Fruit fly (Drosophila melanogaster) whole organism, embryonic: ENCODE data around the gene CG31735.

Experiments
- Adf1 ChIP-seq: fragments of 200-800 bp; sonication (Bioruptor generic); IDR thresholded peaks from 2 replicates; pipeline ENCODE4 v1.3.6; 2022; ENCODE audit warnings: missing biosample characterization, missing genetic modification characterization
- Aef1 ChIP-seq: fragments of 200-800 bp; sonication (Bioruptor generic); IDR thresholded peaks from 3 replicates; pipeline ENCODE4 v1.3.6; 2022; ENCODE audit warnings: missing biosample characterization, missing genetic modification characterization
- Asciz ChIP-seq: fragments of 200-800 bp; sonication (Bioruptor generic); optimal IDR thresholded peaks from 2 replicates; lab custom pipeline; 2017; ENCODE audit warnings: missing biosample characterization, mild to moderate bottlenecking, missing genetic modification characterization, missing genetic modification reagents
- CG10209 ChIP-seq: fragments of 200-800 bp; sonication (Bioruptor generic); optimal IDR thresholded peaks from 3 replicates; lab custom pipeline; 2017; ENCODE audit warnings: missing biosample characterization, mild to moderate bottlenecking, missing genetic modification characterization, missing genetic modification reagents
- CG12942 ChIP-seq: fragments of 200-800 bp; sonication (Bioruptor generic); optimal IDR thresholded peaks from 3 replicates; lab custom pipeline; 2016; ENCODE audit warnings: missing biosample characterization, missing genetic modification characterization
- CG13123 ChIP-seq: fragments of 200-800 bp; sonication (Bioruptor generic); optimal IDR thresholded peaks from 2 replicates; lab custom pipeline; 2016; ENCODE audit warnings: missing biosample characterization, missing genetic modification characterization
- CG14014 ChIP-seq: fragments of 200-800 bp; sonication (Bioruptor generic); IDR thresholded peaks from 2 replicates; pipeline ENCODE4 v1.3.6; 2022; ENCODE audit warnings: missing biosample characterization, missing genetic modification characterization
- CG15269 ChIP-seq: fragments of 200-800 bp; sonication (Bioruptor generic); optimal IDR thresholded peaks from 2 replicates; lab custom pipeline; 2018; ENCODE audit warnings: missing biosample characterization, mild to moderate bottlenecking, missing genetic modification characterization, moderate library complexity
- CG17385 ChIP-seq: fragments of 200-800 bp; sonication (Bioruptor generic); optimal IDR thresholded peaks from 3 replicates; lab custom pipeline; 2018; ENCODE audit warnings: missing biosample characterization, mild to moderate bottlenecking, missing genetic modification characterization
- CG17829 ChIP-seq: fragments of 200-800 bp; optimal IDR thresholded peaks from 2 replicates; lab custom pipeline; 2019; ENCODE audit warnings: missing biosample characterization, mild to moderate bottlenecking, missing genetic modification characterization, moderate library complexity
- CG18619 ChIP-seq: fragments of 200-800 bp; sonication (Bioruptor generic); optimal IDR thresholded peaks from 3 replicates; lab custom pipeline; 2017; ENCODE audit warnings: missing biosample characterization, mild to moderate bottlenecking, missing genetic modification characterization
- CG2199 ChIP-seq: fragments of 200-800 bp; sonication (Bioruptor generic); IDR thresholded peaks from 3 replicates; pipeline ENCODE4 v1.3.6; 2022; ENCODE audit warnings: missing biosample characterization, missing genetic modification characterization
- CG2712 ChIP-seq: fragments of 200-800 bp; optimal IDR thresholded peaks from 3 replicates; lab custom pipeline; 2019; ENCODE audit warnings: missing biosample characterization, mild to moderate bottlenecking, missing genetic modification characterization, moderate library complexity
- CG42726 ChIP-seq: fragments of 200-800 bp; sonication (Bioruptor generic); IDR thresholded peaks from 2 replicates; pipeline ENCODE4 v1.3.6; 2022; ENCODE audit warnings: missing biosample characterization, missing genetic modification characterization; ENCODE audit not compliant: partially characterized antibody
- CG6254 ChIP-seq: fragments of 200-800 bp; sonication (Bioruptor generic); optimal IDR thresholded peaks from 3 replicates; lab custom pipeline; 2017; ENCODE audit warnings: mild to moderate bottlenecking, missing biosample characterization, missing genetic modification reagents, missing genetic modification characterization
- CG7357 ChIP-seq: fragments of 200-800 bp; sonication (Bioruptor generic); IDR thresholded peaks from 3 replicates; pipeline ENCODE4 v1.3.6; 2022; ENCODE audit warnings: missing biosample characterization, missing genetic modification characterization
- CG7963 ChIP-seq: fragments of 200-800 bp; sonication (Bioruptor generic); IDR thresholded peaks from 3 replicates; pipeline ENCODE4 v1.3.6; 2022; ENCODE audit warnings: missing biosample characterization, missing genetic modification characterization; ENCODE audit not compliant: partially characterized antibody
- CG7987 ChIP-seq: fragments of 200-800 bp; sonication (Bioruptor generic); optimal IDR thresholded peaks from 2 replicates; lab custom pipeline; 2018; ENCODE audit warnings: missing biosample characterization, mild to moderate bottlenecking, missing genetic modification characterization, moderate library complexity
- Camta ChIP-seq: fragments of 200-800 bp; sonication (Bioruptor generic); optimal IDR thresholded peaks from 2 replicates; lab custom pipeline; 2016; ENCODE audit warnings: missing biosample characterization, missing genetic modification characterization
- Dbx ChIP-seq: fragments of 200-800 bp; sonication (Bioruptor generic); IDR thresholded peaks from 3 replicates; pipeline ENCODE4 v1.3.6; 2022; ENCODE audit warnings: missing biosample characterization, missing genetic modification characterization
- Ets97D ChIP-seq: fragments of 200-800 bp; sonication (Bioruptor generic); optimal IDR thresholded peaks from 3 replicates; lab custom pipeline; 2016; ENCODE audit warnings: missing biosample characterization, missing genetic modification characterization
- HLHmδ ChIP-seq: fragments of 200-800 bp; sonication (Bioruptor generic); optimal IDR thresholded peaks from 2 replicates; lab custom pipeline; 2018; ENCODE audit warnings: missing biosample characterization, mild to moderate bottlenecking, missing genetic modification characterization, moderate library complexity
- Hand ChIP-seq: fragments of 200-800 bp; sonication (Bioruptor generic); optimal IDR thresholded peaks from 2 replicates; lab custom pipeline; 2017; ENCODE audit warnings: mild to moderate bottlenecking, missing biosample characterization, missing genetic modification reagents, missing genetic modification characterization
- HmgD ChIP-seq: fragments of 200-800 bp; sonication (Bioruptor generic); optimal IDR thresholded peaks from 3 replicates; lab custom pipeline; 2016; ENCODE audit warnings: missing biosample characterization, missing genetic modification characterization
- Hsf ChIP-seq: fragments of 200-800 bp; sonication (Bioruptor generic); optimal IDR thresholded peaks from 3 replicates; lab custom pipeline; 2016; ENCODE audit warnings: missing biosample characterization, missing genetic modification characterization
- Meics ChIP-seq: fragments of 200-800 bp; sonication (Bioruptor generic); optimal IDR thresholded peaks from 2 replicates; lab custom pipeline; 2017; ENCODE audit warnings: missing biosample characterization, mild to moderate bottlenecking, missing genetic modification characterization
- NFAT ChIP-seq: fragments of 200-800 bp; sonication (Bioruptor generic); IDR thresholded peaks from 2 replicates; pipeline ENCODE4 v1.3.6; 2022; ENCODE audit warnings: missing biosample characterization, missing genetic modification characterization
- Rx ChIP-seq: fragments of 200-800 bp; sonication (Bioruptor generic); IDR thresholded peaks from 2 replicates; pipeline ENCODE4 v1.3.6; 2022; ENCODE audit warnings: missing biosample characterization, missing genetic modification characterization
- Sin3A ChIP-seq: fragments of >200 bp; optimal IDR thresholded peaks from 2 replicates; lab custom pipeline; 2018
- Sry-δ ChIP-seq: fragments of 200-800 bp; sonication (Bioruptor generic); optimal IDR thresholded peaks from 2 replicates; lab custom pipeline; 2016; ENCODE audit warnings: missing biosample characterization, missing genetic modification characterization
- Stat92E ChIP-seq, 3 experiments: fragments of >200 bp in 2 of 3; fragments of 200-800 bp in 1 of 3; sonication (Bioruptor generic) in 1 of 3; optimal IDR thresholded peaks; 2 replicates each; lab custom pipeline; 2017 to 2019; ENCODE audit warnings: missing biosample characterization in 3 of 3, missing genetic modification characterization in 3 of 3, mild to moderate bottlenecking in 1 of 3, moderate library complexity in 1 of 3
- bowl ChIP-seq: fragments of 200-800 bp; sonication (Bioruptor generic); IDR thresholded peaks from 2 replicates; pipeline ENCODE4 v1.3.6; 2022; ENCODE audit warnings: missing biosample characterization, missing genetic modification characterization
- br ChIP-seq: fragments of >200 bp; optimal IDR thresholded peaks from 2 replicates; lab custom pipeline; 2017
- chinmo ChIP-seq: fragments of 200-800 bp; sonication (Bioruptor generic); IDR thresholded peaks from 4 replicates; pipeline ENCODE4 v1.3.6; 2022; ENCODE audit warnings: missing biosample characterization, missing genetic modification characterization; ENCODE audit not compliant: partially characterized antibody
- chm ChIP-seq: fragments of 200-800 bp; sonication (Bioruptor generic); IDR thresholded peaks from 2 replicates; pipeline ENCODE4 v1.3.6; 2022; ENCODE audit warnings: missing biosample characterization, missing genetic modification characterization
- crc ChIP-seq: fragments of 200-800 bp; sonication (Bioruptor generic); optimal IDR thresholded peaks from 2 replicates; lab custom pipeline; 2016; ENCODE audit warnings: missing biosample characterization, missing genetic modification characterization
- dysf ChIP-seq: fragments of 200-800 bp; sonication (Bioruptor generic); IDR thresholded peaks from 3 replicates; pipeline ENCODE4 v1.3.6; 2022; ENCODE audit warnings: missing biosample characterization, missing genetic modification characterization
- fu2 ChIP-seq: fragments of 200-800 bp; sonication (Bioruptor generic); optimal IDR thresholded peaks from 2 replicates; lab custom pipeline; 2016; ENCODE audit warnings: missing biosample characterization, missing genetic modification characterization
- lmd ChIP-seq: fragments of 200-800 bp; sonication (Bioruptor generic); IDR thresholded peaks from 2 replicates; pipeline ENCODE4 v1.3.6; 2022; ENCODE audit warnings: missing biosample characterization, missing genetic modification characterization
- mirr ChIP-seq: fragments of 200-800 bp; sonication (Bioruptor generic); optimal IDR thresholded peaks from 3 replicates; lab custom pipeline; 2018; ENCODE audit warnings: missing biosample characterization, mild to moderate bottlenecking, missing genetic modification characterization
- otp ChIP-seq: fragments of 200-800 bp; sonication (Bioruptor generic); IDR thresholded peaks from 3 replicates; pipeline ENCODE4, ENCODE4 v1.3.6; 2022; ENCODE audit warnings: missing biosample characterization, missing genetic modification characterization
- prd ChIP-seq, 3 experiments: fragments of >200 bp in 2 of 3; fragments of 200-800 bp in 1 of 3; sonication (Bioruptor generic) in 1 of 3; optimal IDR thresholded peaks in 2 of 3; IDR thresholded peaks in 1 of 3; 2 replicates in 2 of 3; 3 replicates in 1 of 3; pipeline versions ENCODE4 v1.3.6 to Lab custom; 2017 to 2022; ENCODE audit warnings: missing biosample characterization in 1 of 3, missing genetic modification characterization in 1 of 3
- pros ChIP-seq: fragments of 200-800 bp; sonication (Bioruptor generic); optimal IDR thresholded peaks from 3 replicates; lab custom pipeline; 2019; ENCODE audit warnings: missing biosample characterization, mild to moderate bottlenecking, missing genetic modification characterization, moderate library complexity
- repo ChIP-seq: fragments of 200-800 bp; sonication (Bioruptor generic); optimal IDR thresholded peaks from 2 replicates; lab custom pipeline; 2016; ENCODE audit warnings: missing biosample characterization, missing genetic modification characterization
- sd ChIP-seq: fragments of 200-800 bp; sonication (Bioruptor generic); optimal IDR thresholded peaks from 3 replicates; lab custom pipeline; 2018; ENCODE audit warnings: missing biosample characterization, mild to moderate bottlenecking, missing genetic modification characterization, moderate library complexity
- sens-2 ChIP-seq: fragments of 200-800 bp; sonication (Bioruptor generic); IDR thresholded peaks from 2 replicates; pipeline ENCODE4 v1.3.6; 2022; ENCODE audit warnings: missing biosample characterization, missing genetic modification characterization
- sqz ChIP-seq: fragments of 200-800 bp; sonication (Bioruptor generic); optimal IDR thresholded peaks from 3 replicates; lab custom pipeline; 2018; ENCODE audit warnings: missing biosample characterization, mild to moderate bottlenecking, missing genetic modification characterization
- tgo ChIP-seq: fragments of 200-800 bp; sonication (Bioruptor generic); IDR thresholded peaks from 3 replicates; pipeline ENCODE4 v1.3.6; 2022; ENCODE audit warnings: missing biosample characterization, missing genetic modification characterization
- zf30C ChIP-seq: fragments of 200-800 bp; sonication (Bioruptor generic); optimal IDR thresholded peaks from 3 replicates; lab custom pipeline; 2018; ENCODE audit warnings: missing biosample characterization, mild to moderate bottlenecking, missing genetic modification characterization

Gene CG31735

DNA sequence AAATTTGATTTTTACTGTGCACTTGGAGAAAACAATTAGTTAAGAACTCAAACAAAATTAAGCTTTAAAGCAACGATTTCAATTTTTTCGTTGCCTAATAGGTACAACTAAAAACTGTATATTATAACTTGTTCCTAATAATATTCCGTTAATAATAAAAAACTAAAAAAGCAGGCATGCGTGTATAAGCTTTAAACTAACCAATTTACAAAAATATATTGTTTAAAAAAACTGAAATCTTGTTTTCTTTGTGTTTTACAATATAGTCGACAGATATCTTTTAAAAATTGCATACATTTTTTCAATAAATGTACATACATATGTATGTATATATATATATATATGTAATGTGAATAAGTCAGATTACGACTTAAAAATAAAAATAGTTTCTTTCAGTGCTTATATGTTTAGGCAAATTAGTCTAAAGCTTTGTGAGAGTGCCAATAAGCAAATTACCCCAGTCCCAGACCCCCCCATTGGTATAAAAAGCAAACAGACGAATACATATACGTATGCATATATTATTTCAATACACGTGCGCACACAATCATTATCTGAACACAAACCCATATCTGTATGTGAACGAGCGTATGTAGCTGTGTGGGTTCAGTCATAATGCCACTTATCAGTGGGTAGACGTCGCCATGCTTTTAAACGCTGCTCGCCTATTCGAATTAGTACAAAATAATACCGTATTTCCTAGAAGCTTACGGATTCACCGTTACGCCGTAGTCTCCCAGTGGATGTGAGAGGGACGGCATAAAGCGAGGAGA, 17.8 kb downstream of the CG31735 start (continued):
- TF ChIP-seq sens-2 (GFP tag; lab: Robert Waterston, UW) (no peak), chinmo (GFP tag; lab: Robert Waterston, UW) (peak; percentile 96), CG6254 (GFP tag; lab: Kevin White, UChicago) (peak; percentile 5), Ets97D (no peak), HLHmδ (GFP tag; lab: Kevin White, UChicago) (peak; percentile 50), otp (GFP tag; lab: Robert Waterston, UW) (peak; percentile 43; the same call in 1 of the 3 replicates), Adf1 (peak; percentile 58), pros (peak; percentile 31), sqz (peak; percentile 33), CG13123 (GFP tag; lab: Kevin White, UChicago) (no peak), chm (GFP tag; lab: Robert Waterston, UW) (peak; percentile 39; the same call in 1 of the 2 replicates), CG2199 (GFP tag; lab: Robert Waterston, UW) (peak; percentile 97), CG2712 (tag; lab: Kevin White, UChicago) (peak; percentile 90), Hand (no peak), bowl (GFP tag; lab: Robert Waterston, UW) (no peak), Camta (no peak), crc (GFP tag; lab: Kevin White, UChicago) (no peak), CG17829 (tag; lab: Kevin White, UChicago) (peak; percentile 81), Hsf (GFP tag; lab: Kevin White, UChicago) (peak; percentile 8), Rx (GFP tag; lab: Robert Waterston, UW) (0 out of 2 replicates have a peak, but pooled peaks have one; percentile 5), dysf (peak; percentile 76), Sin3A (lab: Kevin White, UChicago) (no peak), CG7357 (GFP tag; lab: Robert Waterston, UW) (peak; percentile 52; the same call in 1 of the 3 replicates), mirr (GFP tag; lab: Kevin White, UChicago) (peak; percentile 98), CG7987 (GFP tag; lab: Kevin White, UChicago) (peak; percentile 82), CG7963 (no peak), sd (tag; lab: Kevin White, UChicago) (peak; percentile 72), Dbx (GFP tag; lab: Robert Waterston, UW) (peak; percentile 50; the same call in 2 of the 3 replicates), fu2 (GFP tag; lab: Kevin White, UChicago) (no peak), CG42726 (peak; percentile 50; the same call in 1 of the 2 replicates), NFAT (GFP tag; lab: Robert Waterston, UW) (no peak; the same call in 1 of the 2 replicates), Asciz (GFP tag; lab: Kevin White, UChicago) (peak; percentile 80), CG12942 (GFP tag; lab: Kevin White, UChicago) (peak; percentile 34), zf30C (GFP tag; lab: Kevin White, UChicago) (peak; percentile 12), Sry-δ (no peak), CG15269 (tag; lab: Kevin White, UChicago) (peak; percentile 83), tgo (peak; percentile 56; the same call in 2 of the 3 replicates), Stat92E (GFP tag; optimal IDR thresholded peaks at IDR 0.05; lab: Kevin White, UChicago) (no peak), HmgD (GFP tag; lab: Kevin White, UChicago) (peak; percentile 29), br (no peak), prd (optimal IDR thresholded peaks at IDR 0.05; lab: Kevin White, UChicago) (no peak), prd (GFP tag; IDR thresholded peaks at IDR 0.05; lab: Robert Waterston, UW) (peak; percentile 63), CG10209 (GFP tag; lab: Kevin White, UChicago) (peak; percentile 81), Aef1 (GFP tag; lab: Robert Waterston, UW) (no peak), repo (GFP tag; lab: Kevin White, UChicago) (no peak), CG18619 (GFP tag; lab: Kevin White, UChicago) (peak; percentile 85), CG14014 (GFP tag; lab: Robert Waterston, UW) (no peak), lmd (GFP tag; lab: Robert Waterston, UW) (peak; percentile 61), Meics (peak; percentile 77), CG17385 (peak; percentile 79)
